Fruit fly (Drosophila melanogaster): Measurements from ENCODE around the gene Sec71.
A peak's percentile ranks its signal among the peaks of the same experiment; 100 is the strongest.

The Sec71 gene

DNA sequence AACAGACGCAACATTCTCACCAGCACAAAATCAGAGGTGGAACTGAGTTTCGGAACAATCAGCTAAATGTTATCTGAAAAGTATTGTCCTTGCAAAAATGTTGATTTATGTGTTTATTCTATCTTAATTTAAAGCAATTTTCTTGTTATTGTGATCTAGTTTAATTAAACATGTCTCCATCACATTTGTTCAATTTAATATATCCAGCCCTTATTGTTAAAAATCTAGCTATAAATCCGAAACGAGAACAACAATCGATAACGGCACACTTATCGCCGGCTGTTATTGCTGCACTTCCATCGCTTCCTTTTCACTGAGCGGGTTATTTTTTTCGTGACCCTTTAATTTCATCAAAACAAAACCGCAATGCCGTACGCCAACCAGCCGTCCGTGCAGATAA, 39.7 kb downstream of the Sec71 start, which contains the start of the genes GatC, PolG2 and Polr2C (continued):
- TF ChIP-seq Hr51 (GFP tag; optimal IDR thresholded peaks at IDR 0.05) = no peak
- no peak for TF ChIP-seq Ravus (GFP tag; IDR thresholded peaks at IDR 0.05)
- no peak for TF ChIP-seq C15 (GFP tag; IDR thresholded peaks at IDR 0.05)
- peak; percentile 52 for TF ChIP-seq Hr3 (GFP tag; optimal IDR thresholded peaks at IDR 0.05)
- TF ChIP-seq CG12744 (GFP tag; optimal IDR thresholded peaks at IDR 0.05) = no peak
- TF ChIP-seq CG8765 (GFP tag; IDR thresholded peaks at IDR 0.05) = no peak
- TF ChIP-seq CkIIα-i1 (GFP tag; IDR thresholded peaks at IDR 0.05) = no peak
- peak; percentile 26 for TF ChIP-seq Side (GFP tag; optimal IDR thresholded peaks at IDR 0.05)
- TF ChIP-seq nau (GFP tag; optimal IDR thresholded peaks at IDR 0.05) = no peak
- no peak for TF ChIP-seq Eip74EF (GFP tag; optimal IDR thresholded peaks at IDR 0.05)
- peak; percentile 77 for TF ChIP-seq CG6791 (GFP tag; IDR thresholded peaks at IDR 0.05; ENCODE audit: partially characterized antibody)
- TF ChIP-seq D19B (GFP tag; optimal IDR thresholded peaks at IDR 0.05) = no peak
- TF ChIP-seq fu2 (GFP tag; optimal IDR thresholded peaks at IDR 0.05) = peak; percentile 32
- no peak for TF ChIP-seq CG1529 (GFP tag; optimal IDR thresholded peaks at IDR 0.05)
- TF ChIP-seq CG14710 (tag; optimal IDR thresholded peaks at IDR 0.05) = peak; percentile 67
- no peak for TF ChIP-seq NFAT (GFP tag; IDR thresholded peaks at IDR 0.05)
- no peak for TF ChIP-seq CG31441 (GFP tag; IDR thresholded peaks at IDR 0.05)
- no peak; the same call in 3 of the 4 replicates for TF ChIP-seq Gug (GFP tag; IDR thresholded peaks at IDR 0.05)
- TF ChIP-seq grau (tag; optimal IDR thresholded peaks at IDR 0.05) = peak; percentile 65
- no peak for TF ChIP-seq gcm2 (GFP tag; optimal IDR thresholded peaks at IDR 0.05)
- TF ChIP-seq CG3847 (GFP tag; IDR thresholded peaks at IDR 0.05) = peak; percentile 27; the same call in 1 of the 2 replicates
- TF ChIP-seq Lim3 (GFP tag; IDR thresholded peaks at IDR 0.05) = no peak
- TF ChIP-seq Antp (GFP tag; optimal IDR thresholded peaks at IDR 0.05) = no peak
- peak; percentile 49 for TF ChIP-seq da (GFP tag; optimal IDR thresholded peaks at IDR 0.05)
- TF ChIP-seq wor (GFP tag; IDR thresholded peaks at IDR 0.05) = no peak
- no peak for TF ChIP-seq ac (GFP tag; optimal IDR thresholded peaks at IDR 0.05)
- TF ChIP-seq ham (GFP tag; IDR thresholded peaks at IDR 0.05) = no peak
- no peak for TF ChIP-seq so (GFP tag; IDR thresholded peaks at IDR 0.05)
- TF ChIP-seq Lpt (GFP tag; optimal IDR thresholded peaks at IDR 0.05) = no peak
- peak; percentile 41 for TF ChIP-seq CG2712 (tag; optimal IDR thresholded peaks at IDR 0.05)
- peak; percentile 9 for TF ChIP-seq Mes4 (GFP tag; optimal IDR thresholded peaks at IDR 0.05)
- TF ChIP-seq CG30403 (GFP tag; optimal IDR thresholded peaks at IDR 0.05) = peak; percentile 55
- TF ChIP-seq gfzf (GFP tag; optimal IDR thresholded peaks at IDR 0.05) = peak; percentile 52
- peak; percentile 60 for TF ChIP-seq NfI (GFP tag; optimal IDR thresholded peaks at IDR 0.05)
- TF ChIP-seq Hmx (GFP tag; optimal IDR thresholded peaks at IDR 0.05) = no peak
- no peak for TF ChIP-seq CG11723 (GFP tag; optimal IDR thresholded peaks at IDR 0.05)
- peak in 1 of 2 experiments; percentile 34 for TF ChIP-seq Pdp1 (GFP tag; optimal IDR thresholded peaks at IDR 0.05)
- TF ChIP-seq CG1602 (GFP tag; optimal IDR thresholded peaks at IDR 0.05) = peak; percentile 15
- TF ChIP-seq run (tag; optimal IDR thresholded peaks at IDR 0.05) = no peak
- TF ChIP-seq Xrp1 (GFP tag; IDR thresholded peaks at IDR 0.05) = no peak
- TF ChIP-seq az2 (GFP tag; optimal IDR thresholded peaks at IDR 0.05) = no peak
- no peak for TF ChIP-seq PHDP (tag; optimal IDR thresholded peaks at IDR 0.05)

Data from whole organism, embryonic.